Fruit fly (Drosophila melanogaster) whole organism, embryonic: ENCODE results near the gene CG8460.

Experiments used
- CG7928 ChIP-seq: fragments of 200-800 bp; sonication (Bioruptor generic); optimal IDR thresholded peaks from 2 replicates; lab custom pipeline; 2017; ENCODE audit warnings: missing biosample characterization, mild to moderate bottlenecking, missing genetic modification characterization
- CG8290 ChIP-seq, 3 experiments: fragments of 200-800 bp; sonication (Bioruptor generic); optimal IDR thresholded peaks; 2 replicates each; lab custom pipeline; 2016 to 2019; ENCODE audit warnings: missing biosample characterization in 3 of 3, missing genetic modification characterization in 3 of 3, mild to moderate bottlenecking in 2 of 3, moderate library complexity in 1 of 3
- Deaf1 ChIP-seq: fragments of 200-800 bp; optimal IDR thresholded peaks from 3 replicates; lab custom pipeline; 2019; ENCODE audit warnings: missing biosample characterization, mild to moderate bottlenecking, missing genetic modification characterization, moderate library complexity
- E2f1 ChIP-seq: fragments of 200-800 bp; sonication (Bioruptor generic); IDR thresholded peaks from 2 replicates; pipeline ENCODE4 v1.3.6; 2022; ENCODE audit warnings: missing biosample characterization, missing genetic modification characterization
- Ets65A ChIP-seq: fragments of 200-800 bp; sonication (Bioruptor generic); peaks from one replicate; lab custom pipeline; 2016; ENCODE audit warnings: missing biosample characterization, missing genetic modification characterization
- Hey ChIP-seq: fragments of 200-800 bp; sonication (Bioruptor generic); optimal IDR thresholded peaks from 3 replicates; lab custom pipeline; 2018; ENCODE audit warnings: missing biosample characterization, mild to moderate bottlenecking, missing genetic modification characterization
- TFAM ChIP-seq: fragments of 200-800 bp; sonication (Bioruptor generic); optimal IDR thresholded peaks from 2 replicates; lab custom pipeline; 2017; ENCODE audit warnings: missing biosample characterization, missing genetic modification characterization, inconsistent platforms
- slbo ChIP-seq: fragments of 200-800 bp; sonication (Bioruptor generic); IDR thresholded peaks from 2 replicates; pipeline ENCODE4 v1.3.6; 2022; ENCODE audit warnings: missing biosample characterization, missing genetic modification characterization
- z ChIP-seq: fragments of 200-800 bp; sonication (Bioruptor generic); IDR thresholded peaks from 3 replicates; pipeline ENCODE4 v1.3.6; 2022; ENCODE audit warnings: missing biosample characterization, missing genetic modification characterization

DNA sequence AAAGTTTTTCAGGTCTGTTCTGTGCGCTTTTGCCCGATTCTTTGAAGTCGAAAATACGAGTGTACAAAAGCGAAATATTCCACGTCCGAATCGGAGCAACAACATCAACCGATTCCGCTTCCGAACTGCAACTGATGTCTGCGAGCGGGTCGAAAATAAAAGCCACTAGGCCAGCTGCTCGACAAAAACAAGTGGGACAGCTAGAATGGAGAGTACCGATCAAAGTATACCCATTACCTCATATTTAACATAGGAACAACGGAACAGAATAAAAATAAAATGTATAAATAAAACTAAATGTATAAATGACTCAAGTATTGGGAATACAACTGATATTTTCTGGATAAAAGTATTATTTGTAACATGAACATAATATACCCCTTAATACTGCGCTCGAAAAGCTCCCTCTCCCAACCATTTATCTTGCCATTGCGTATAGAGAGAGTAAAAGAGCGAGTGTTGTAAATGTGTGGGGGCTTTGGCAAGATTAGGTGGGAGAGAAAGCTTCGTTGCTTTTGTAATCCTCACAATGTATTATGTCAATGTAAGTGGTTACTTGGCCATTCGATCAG, 8.1 kb downstream of the CG8460 start, which contains the start of gene SLC5A11:
- TF ChIP-seq E2f1 (GFP tag; lab: Robert Waterston, UW): peak; percentile 97
- TF ChIP-seq TFAM (GFP tag; lab: Kevin White, UChicago): peak; percentile 40
- TF ChIP-seq Ets65A: peak; percentile 100
- TF ChIP-seq CG7928 (GFP tag; lab: Kevin White, UChicago): peak; percentile 64
- TF ChIP-seq z (GFP tag; lab: Robert Waterston, UW): 0 out of 3 replicates have a peak, but pooled peaks have one; percentile 63
- TF ChIP-seq CG8290 (GFP tag; optimal IDR thresholded peaks at IDR 0.05; lab: Kevin White, UChicago): peak; percentile 93
- peak in 1 of 2 experiments; percentile 57 for TF ChIP-seq CG8290 (tag; optimal IDR thresholded peaks at IDR 0.05; lab: Kevin White, UChicago)
- peak; percentile 100 for TF ChIP-seq slbo (GFP tag; lab: Robert Waterston, UW)
- TF ChIP-seq Deaf1 (tag; lab: Kevin White, UChicago): peak; percentile 95
- peak; percentile 75 for TF ChIP-seq Hey (tag; lab: Kevin White, UChicago)
